Worm (Caenorhabditis elegans) whole organism, late embryonic: ENCODE data around the gene acs-11.

Experiments used
- C38D4.7 ChIP-seq: fragments of 200-800 bp; sonication (Bioruptor generic); optimal IDR thresholded peaks from 2 replicates; lab custom pipeline; 2018; ENCODE audit warnings: mild to moderate bottlenecking, missing genetic modification characterization, moderate library complexity, missing compliant biosample characterization
- K02D7.2 ChIP-seq: sonication (generic microtip); optimal IDR thresholded peaks from 2 replicates; lab custom pipeline; 2017; ENCODE audit warnings: mild to moderate bottlenecking, missing genetic modification characterization, missing compliant biosample characterization
- Y22D7AL.16 ChIP-seq: sonication (generic microtip); optimal IDR thresholded peaks from 2 replicates; lab custom pipeline; 2016; ENCODE audit warnings: missing genetic modification characterization, missing compliant biosample characterization
- ama-1 ChIP-seq: fragments of 150-350 bp; optimal IDR thresholded peaks from 2 replicates; lab custom pipeline; 2014
- ceh-18 ChIP-seq: sonication (generic microtip); optimal IDR thresholded peaks from 2 replicates; lab custom pipeline; 2016; ENCODE audit warnings: missing genetic modification characterization, missing compliant biosample characterization
- ceh-30 ChIP-seq: fragments of 150-350 bp; optimal IDR thresholded peaks from 2 replicates; lab custom pipeline; 2014; ENCODE audit warnings: missing biosample characterization, missing genetic modification characterization
- ceh-31 ChIP-seq: sonication (generic microtip); optimal IDR thresholded peaks from 2 replicates; lab custom pipeline; 2016; ENCODE audit warnings: missing genetic modification characterization, missing compliant biosample characterization
- ceh-45 ChIP-seq: fragments of 200-800 bp; sonication (Bioruptor generic); IDR thresholded peaks from 2 replicates; pipeline ENCODE4 v1.3.6; 2022; ENCODE audit warnings: missing genetic modification reagents, missing genetic modification characterization, missing compliant biosample characterization
- ceh-48 ChIP-seq: sonication (generic microtip); optimal IDR thresholded peaks from 2 replicates; lab custom pipeline; 2016; ENCODE audit warnings: missing genetic modification characterization, inconsistent platforms, missing compliant biosample characterization
- ceh-6 ChIP-seq: fragments of 200-800 bp; sonication (Bioruptor generic); optimal IDR thresholded peaks from 2 replicates; lab custom pipeline; 2018; ENCODE audit warnings: mild to moderate bottlenecking, missing genetic modification characterization, missing compliant biosample characterization
- ceh-9 ChIP-seq: sonication (generic microtip); optimal IDR thresholded peaks from 2 replicates; lab custom pipeline; 2016; ENCODE audit warnings: mild to moderate bottlenecking, missing genetic modification characterization, inconsistent platforms, missing compliant biosample characterization
- che-1 ChIP-seq: sonication (generic microtip); optimal IDR thresholded peaks from 2 replicates; lab custom pipeline; 2016; ENCODE audit warnings: mild to moderate bottlenecking, missing genetic modification characterization, missing compliant biosample characterization
- dmd-4 ChIP-seq: sonication (generic microtip); optimal IDR thresholded peaks from 2 replicates; lab custom pipeline; 2016; ENCODE audit warnings: borderline replicate concordance, missing genetic modification characterization, missing compliant biosample characterization
- dve-1 ChIP-seq: sonication (generic microtip); optimal IDR thresholded peaks from 2 replicates; lab custom pipeline; 2017; ENCODE audit warnings: antibody characterized with exemption, mild to moderate bottlenecking, missing genetic modification characterization, missing compliant biosample characterization
- elt-2 ChIP-seq: sonication (generic microtip); optimal IDR thresholded peaks from 2 replicates; lab custom pipeline; 2016; ENCODE audit warnings: missing genetic modification reagents, missing genetic modification characterization, missing compliant biosample characterization
- elt-4 ChIP-seq: sonication (generic microtip); optimal IDR thresholded peaks from 2 replicates; lab custom pipeline; 2016; ENCODE audit warnings: missing genetic modification characterization, missing compliant biosample characterization
- ets-4 ChIP-seq: sonication (generic microtip); optimal IDR thresholded peaks from 2 replicates; lab custom pipeline; 2016; ENCODE audit warnings: missing genetic modification characterization, missing compliant biosample characterization
- eyg-1 ChIP-seq: sonication (generic microtip); optimal IDR thresholded peaks from 2 replicates; lab custom pipeline; 2016; ENCODE audit warnings: missing genotype, missing genetic modification characterization, missing compliant biosample characterization
- fkh-10 ChIP-seq: fragments of 150-350 bp; optimal IDR thresholded peaks from 2 replicates; lab custom pipeline; 2014; ENCODE audit warnings: missing biosample characterization, missing genetic modification reagents, missing genetic modification characterization
- fkh-6 ChIP-seq: sonication (generic microtip); optimal IDR thresholded peaks from 2 replicates; lab custom pipeline; 2016; ENCODE audit warnings: missing genetic modification characterization, missing compliant biosample characterization
- hlh-15 ChIP-seq: sonication (generic microtip); optimal IDR thresholded peaks from 2 replicates; lab custom pipeline; 2016; ENCODE audit warnings: missing genetic modification characterization, missing compliant biosample characterization
- hlh-30 ChIP-seq: sonication (generic microtip); optimal IDR thresholded peaks from 2 replicates; lab custom pipeline; 2017; ENCODE audit warnings: antibody characterized with exemption, missing genetic modification characterization, missing compliant biosample characterization; ENCODE audit not compliant: insufficient read depth
- hlh-6 ChIP-seq: sonication (generic microtip); optimal IDR thresholded peaks from 2 replicates; lab custom pipeline; 2016; ENCODE audit warnings: missing genotype, missing genetic modification characterization, missing compliant biosample characterization
- hlh-8 ChIP-seq: sonication (generic microtip); optimal IDR thresholded peaks from 2 replicates; lab custom pipeline; 2016; ENCODE audit warnings: missing genotype, missing genetic modification characterization, missing compliant biosample characterization
- mec-3 ChIP-seq: sonication (generic microtip); optimal IDR thresholded peaks from 2 replicates; lab custom pipeline; 2016; ENCODE audit warnings: borderline replicate concordance, missing genetic modification characterization, missing compliant biosample characterization
- nfya-1 ChIP-seq: sonication (generic microtip); optimal IDR thresholded peaks from 2 replicates; lab custom pipeline; 2017; ENCODE audit warnings: missing genetic modification characterization, mild to moderate bottlenecking, missing compliant biosample characterization, antibody characterized with exemption, moderate library complexity
- nhr-11 ChIP-seq: fragments of 150-350 bp; optimal IDR thresholded peaks from 2 replicates; lab custom pipeline; 2014; ENCODE audit warnings: missing biosample characterization, missing genetic modification characterization
- odd-2 ChIP-seq: sonication (generic microtip); optimal IDR thresholded peaks from 2 replicates; lab custom pipeline; 2017; ENCODE audit warnings: antibody characterized with exemption, mild to moderate bottlenecking, missing genetic modification characterization, missing compliant biosample characterization
- pag-3 ChIP-seq: sonication (generic microtip); optimal IDR thresholded peaks from 2 replicates; lab custom pipeline; 2016; ENCODE audit warnings: missing compliant biosample characterization, missing genetic modification characterization, borderline replicate concordance
- pax-1 ChIP-seq: fragments of 150-350 bp; optimal IDR thresholded peaks from 2 replicates; lab custom pipeline; 2014; ENCODE audit warnings: missing biosample characterization, missing genetic modification characterization
- pha-2 ChIP-seq: sonication (generic microtip); optimal IDR thresholded peaks from 2 replicates; lab custom pipeline; 2017; ENCODE audit warnings: mild to moderate bottlenecking, missing genetic modification characterization, missing compliant biosample characterization
- pqm-1 ChIP-seq: sonication (generic microtip); optimal IDR thresholded peaks from 2 replicates; lab custom pipeline; 2016; ENCODE audit warnings: missing genetic modification characterization, missing compliant biosample characterization
- ref-2 ChIP-seq: sonication (generic microtip); optimal IDR thresholded peaks from 2 replicates; lab custom pipeline; 2016; ENCODE audit warnings: missing genetic modification characterization, missing compliant biosample characterization
- rnt-1 ChIP-seq: sonication (generic microtip); optimal IDR thresholded peaks from 2 replicates; lab custom pipeline; 2016; ENCODE audit warnings: missing genetic modification characterization, missing compliant biosample characterization
- sdc-2 ChIP-seq: sonication (generic microtip); optimal IDR thresholded peaks from 2 replicates; lab custom pipeline; 2016; ENCODE audit warnings: missing genotype, missing genetic modification characterization, missing compliant biosample characterization
- sox-2 ChIP-seq: fragments of 200-800 bp; sonication (Bioruptor generic); IDR thresholded peaks from 2 replicates; pipeline ENCODE4 v1.3.6; 2022; ENCODE audit warnings: missing genetic modification reagents, missing genetic modification characterization, missing compliant biosample characterization
- syd-9 ChIP-seq: sonication (generic microtip); optimal IDR thresholded peaks from 2 replicates; lab custom pipeline; 2016; ENCODE audit warnings: mild to moderate bottlenecking, missing genetic modification characterization, moderate library complexity, missing compliant biosample characterization
- tbx-2 ChIP-seq: sonication (generic microtip); optimal IDR thresholded peaks from 2 replicates; lab custom pipeline; 2016; ENCODE audit warnings: missing genetic modification characterization, missing compliant biosample characterization
- ttx-3 ChIP-seq: sonication (generic microtip); optimal IDR thresholded peaks from 2 replicates; lab custom pipeline; 2016; ENCODE audit warnings: missing genetic modification reagents, missing genetic modification characterization, missing compliant biosample characterization
- unc-3 ChIP-seq, 2 experiments: fragments of 200-800 bp in 1 of 2; sonication (Bioruptor generic) in 1 of 2; sonication (generic microtip) in 1 of 2; conservative IDR thresholded peaks in 1 of 2; optimal IDR thresholded peaks in 1 of 2; 2 replicates each; pipeline versions ENCODE4 v1.3.6 to Lab custom; 2016 to 2022; ENCODE audit warnings: missing compliant biosample characterization in 2 of 2, missing genetic modification characterization in 2 of 2, missing genetic modification reagents in 1 of 2
- unc-55 ChIP-seq: sonication (generic microtip); optimal IDR thresholded peaks from 2 replicates; lab custom pipeline; 2017; ENCODE audit warnings: missing biosample characterization, missing genetic modification reagents, missing genetic modification characterization
- zip-5 ChIP-seq: sonication (generic microtip); optimal IDR thresholded peaks from 2 replicates; lab custom pipeline; 2016; ENCODE audit warnings: missing genetic modification characterization, missing compliant biosample characterization
- ztf-16 ChIP-seq: sonication (generic microtip); optimal IDR thresholded peaks from 2 replicates; lab custom pipeline; 2017; ENCODE audit warnings: missing genetic modification characterization, missing compliant biosample characterization

The acs-11 gene

ce11 chrII:4756751-4757150 lies 14.8 kb downstream of the acs-11 start, which contains the start of gene C27D9.2:
Gene C27D9.2, minus strand, starts transcription at chrII:4756851.
- TF ChIP-seq mec-3 (no peak), hlh-8 (tag; lab: Kevin White, UChicago) (no peak), ttx-3 (tag; lab: Kevin White, UChicago) (no peak), tbx-2 (tag; lab: Kevin White, UChicago) (no peak), dmd-4 (tag; lab: Kevin White, UChicago) (no peak), pqm-1 (no peak), elt-4 (tag; lab: Kevin White, UChicago) (no peak), pha-2 (no peak), ceh-48 (tag; lab: Kevin White, UChicago) (no peak), pax-1 (tag; lab: Kevin White, UChicago) (no peak), eyg-1 (no peak), nfya-1 (tag; lab: Kevin White, UChicago) (no peak), hlh-6 (no peak), ama-1 (lab: Kevin White, UChicago) (no peak), zip-5 (tag; lab: Kevin White, UChicago) (no peak), ztf-16 (tag; lab: Kevin White, UChicago) (no peak), hlh-30 (tag; lab: Kevin White, UChicago) (no peak), sdc-2 (tag; lab: Kevin White, UChicago) (no peak), unc-3 (GFP tag; conservative IDR thresholded peaks at IDR 0.05; lab: Robert Waterston, UW) (no peak), unc-3 (tag; optimal IDR thresholded peaks at IDR 0.05; lab: Kevin White, UChicago) (no peak), ref-2 (tag; lab: Kevin White, UChicago) (no peak)

ce11 chrII:4758462-4758861 lies 16.5 kb downstream of the acs-11 start, which contains the start of gene F26G1.3:
Gene F26G1.3, plus strand, starts transcription at chrII:4758762.
- TF ChIP-seq che-1 (tag; lab: Kevin White, UChicago) (no peak), ceh-31 (tag; lab: Kevin White, UChicago) (no peak), K02D7.2 (tag; lab: Kevin White, UChicago) (no peak), ceh-48 (tag; lab: Kevin White, UChicago) (no peak), syd-9 (tag; lab: Kevin White, UChicago) (no peak), mec-3 (no peak), dmd-4 (tag; lab: Kevin White, UChicago) (no peak), fkh-10 (GFP tag; lab: Kevin White, UChicago) (no peak), hlh-15 (tag; lab: Kevin White, UChicago) (no peak), dve-1 (no peak), odd-2 (tag; lab: Kevin White, UChicago) (no peak), pax-1 (tag; lab: Kevin White, UChicago) (no peak), elt-4 (tag; lab: Kevin White, UChicago) (no peak), pag-3 (no peak), ama-1 (lab: Kevin White, UChicago) (no peak), elt-2 (tag; lab: Kevin White, UChicago) (no peak), C38D4.7 (no peak), ceh-30 (tag; lab: Kevin White, UChicago) (no peak)
- TF ChIP-seq, all 69 proteins: peak for 0

ce11 chrII:4759835-4760234 lies 17.9 kb downstream of the acs-11 start:
- TF ChIP-seq nhr-11 (tag; lab: Kevin White, UChicago) (no peak), ceh-6 (no peak), ama-1 (lab: Kevin White, UChicago) (no peak), odd-2 (tag; lab: Kevin White, UChicago) (no peak), fkh-6 (tag; lab: Kevin White, UChicago) (no peak)
- TF ChIP-seq, all 69 proteins: peak for 0

ce11 chrII:4761020-4761419 lies 19.1 kb downstream of the acs-11 start:
- no peak for TF ChIP-seq ets-4 (tag; lab: Kevin White, UChicago)
- TF ChIP-seq ceh-45 (GFP tag; lab: Robert Waterston, UW) = no peak
- no peak for TF ChIP-seq dve-1
- no peak for TF ChIP-seq pha-2
- TF ChIP-seq ceh-48 (tag; lab: Kevin White, UChicago) = no peak
- TF ChIP-seq pax-1 (tag; lab: Kevin White, UChicago) = no peak
- TF ChIP-seq sox-2 = no peak
- TF ChIP-seq rnt-1 (tag; lab: Kevin White, UChicago) = no peak
- TF ChIP-seq ceh-18 = no peak
- no peak for TF ChIP-seq Y22D7AL.16 (tag; lab: Kevin White, UChicago)
- no peak for TF ChIP-seq ceh-9 (tag; lab: Kevin White, UChicago)
- TF ChIP-seq ttx-3 (tag; lab: Kevin White, UChicago) = no peak
- TF ChIP-seq fkh-10 (GFP tag; lab: Kevin White, UChicago) = no peak
- no peak for TF ChIP-seq dmd-4 (tag; lab: Kevin White, UChicago)
- no peak for TF ChIP-seq unc-55 (GFP tag; lab: Kevin White, UChicago)
- no peak for TF ChIP-seq fkh-6 (tag; lab: Kevin White, UChicago)
- no peak for TF ChIP-seq pag-3
